Worm (Caenorhabditis elegans) whole organism, L4 larva: ENCODE measurements around the gene far-4.

Experiments used
- R02D3.7 ChIP-seq: fragments of 150-350 bp; sonication (generic microtip); optimal IDR thresholded peaks from 3 replicates; lab custom pipeline; 2014; ENCODE audit warnings: missing biosample characterization, missing genetic modification characterization
- T26A8.4 ChIP-seq: fragments of 200-800 bp; sonication (Bioruptor generic); IDR thresholded peaks from 2 replicates; pipeline ENCODE4 v1.3.6; 2022; ENCODE audit warnings: missing genetic modification characterization, missing compliant biosample characterization
- Y48G9A.11 ChIP-seq: fragments of 200-800 bp; sonication (Bioruptor generic); IDR thresholded peaks from 2 replicates; pipeline ENCODE4 v1.3.6; 2022; ENCODE audit warnings: missing genetic modification reagents, missing genetic modification characterization, missing compliant biosample characterization
- Y5F2A.4 ChIP-seq: fragments of 200-800 bp; sonication (Bioruptor generic); optimal IDR thresholded peaks from 2 replicates; lab custom pipeline; 2018; ENCODE audit warnings: mild to moderate bottlenecking, missing genetic modification characterization, missing compliant biosample characterization
- attf-4 ChIP-seq: sonication (generic microtip); optimal IDR thresholded peaks from 3 replicates; lab custom pipeline; 2017; ENCODE audit warnings: missing biosample characterization, missing genetic modification characterization
- ceh-44 ChIP-seq: fragments of 200-800 bp; sonication (Bioruptor generic); IDR thresholded peaks from 2 replicates; pipeline ENCODE4 v1.3.6; 2022; ENCODE audit warnings: missing genetic modification reagents, missing genetic modification characterization, missing compliant biosample characterization
- ceh-62 ChIP-seq: sonication (generic microtip); optimal IDR thresholded peaks from 2 replicates; lab custom pipeline; 2017; ENCODE audit warnings: missing biosample characterization, missing genetic modification characterization
- ces-1 ChIP-seq: fragments of 150-350 bp; sonication (generic microtip); optimal IDR thresholded peaks from 4 replicates; lab custom pipeline; 2014; ENCODE audit warnings: missing biosample characterization, missing genetic modification reagents, missing genetic modification characterization
- daf-16 ChIP-seq, 3 experiments: sonication (generic microtip); optimal IDR thresholded peaks; 2 replicates each; lab custom pipeline; 2016 to 2017; ENCODE audit warnings: missing genetic modification characterization in 3 of 3, missing genetic modification reagents in 3 of 3, mild to moderate bottlenecking in 2 of 3, missing compliant biosample characterization in 2 of 3, missing biosample characterization in 1 of 3, moderate library complexity in 1 of 3
- dmd-6 ChIP-seq: fragments of 200-800 bp; sonication (Bioruptor generic); IDR thresholded peaks from 2 replicates; pipeline ENCODE4 v1.3.6; 2022; ENCODE audit warnings: missing genetic modification reagents, missing genetic modification characterization, missing compliant biosample characterization
- dpl-1 ChIP-seq: fragments of 150-350 bp; optimal IDR thresholded peaks from 2 replicates; lab custom pipeline; 2014; ENCODE audit warnings: missing biosample characterization, missing genetic modification reagents, missing genetic modification characterization
- duxl-1 ChIP-seq: sonication (generic microtip); optimal IDR thresholded peaks from 2 replicates; lab custom pipeline; 2016; ENCODE audit warnings: mild to moderate bottlenecking, missing genetic modification characterization, moderate library complexity, missing compliant biosample characterization; ENCODE audit not compliant: poor library complexity
- dve-1 ChIP-seq: sonication (generic microtip); optimal IDR thresholded peaks from 2 replicates; lab custom pipeline; 2017; ENCODE audit warnings: antibody characterized with exemption, mild to moderate bottlenecking, missing genetic modification characterization, missing compliant biosample characterization; ENCODE audit not compliant: insufficient read depth
- fkh-10 ChIP-seq: fragments of 150-350 bp; optimal IDR thresholded peaks from 2 replicates; lab custom pipeline; 2014; ENCODE audit warnings: missing biosample characterization, missing genetic modification reagents, missing genetic modification characterization
- hif-1 ChIP-seq, 2 experiments: sonication (generic microtip); optimal IDR thresholded peaks; 2 replicates each; lab custom pipeline; 2016 to 2017; ENCODE audit warnings: missing compliant biosample characterization in 2 of 2, missing genetic modification characterization in 2 of 2, missing genetic modification reagents in 2 of 2, missing genotype in 2 of 2, mild to moderate bottlenecking in 1 of 2
- hlh-11 ChIP-seq: fragments of 200-800 bp; sonication (Bioruptor generic); optimal IDR thresholded peaks from 2 replicates; lab custom pipeline; 2018; ENCODE audit warnings: mild to moderate bottlenecking, missing genetic modification characterization, missing compliant biosample characterization
- hmg-1.1 ChIP-seq: fragments of 200-800 bp; sonication (Bioruptor generic); IDR thresholded peaks from 2 replicates; pipeline ENCODE4 v1.3.6; 2022; ENCODE audit warnings: missing genetic modification reagents, missing genetic modification characterization, missing compliant biosample characterization
- lin-1 ChIP-seq: fragments of 200-800 bp; sonication (Bioruptor generic); IDR thresholded peaks from 2 replicates; pipeline ENCODE4 v1.3.6; 2022; ENCODE audit warnings: missing genetic modification reagents, missing genetic modification characterization, missing compliant biosample characterization
- lin-38 ChIP-seq: fragments of 200-800 bp; sonication (Bioruptor generic); IDR thresholded peaks from 2 replicates; pipeline ENCODE4 v1.3.6; 2022; ENCODE audit warnings: missing genetic modification reagents, missing genetic modification characterization, missing compliant biosample characterization
- lir-3 ChIP-seq: sonication (generic microtip); optimal IDR thresholded peaks from 2 replicates; lab custom pipeline; 2016; ENCODE audit warnings: mild to moderate bottlenecking, missing genetic modification characterization, missing compliant biosample characterization
- lsy-2 ChIP-seq, 2 experiments: fragments of 150-350 bp in 1 of 2; sonication (generic microtip) in 1 of 2; optimal IDR thresholded peaks; 2 replicates each; lab custom pipeline; 2014 to 2017; ENCODE audit warnings: missing biosample characterization in 2 of 2, missing genetic modification characterization in 2 of 2
- madf-5 ChIP-seq, 2 experiments: fragments of 200-800 bp; sonication (Bioruptor generic); IDR thresholded peaks; 2 replicates each; pipeline ENCODE4 v1.3.6; 2022; ENCODE audit warnings: missing compliant biosample characterization in 2 of 2, missing genetic modification characterization in 2 of 2
- mxl-2 ChIP-seq: fragments of 200-800 bp; sonication (Bioruptor generic); conservative IDR thresholded peaks from 2 replicates; pipeline ENCODE4 v1.3.6; 2022; ENCODE audit warnings: missing genetic modification reagents, missing genetic modification characterization, missing compliant biosample characterization
- mxl-3 ChIP-seq: fragments of 200-800 bp; sonication (Bioruptor generic); optimal IDR thresholded peaks from 2 replicates; lab custom pipeline; 2018; ENCODE audit warnings: mild to moderate bottlenecking, missing genetic modification characterization, missing compliant biosample characterization
- nhr-10 ChIP-seq: fragments of 150-350 bp; optimal IDR thresholded peaks from 2 replicates; lab custom pipeline; 2014; ENCODE audit warnings: missing biosample characterization, missing genetic modification characterization
- nhr-111 ChIP-seq: fragments of 200-800 bp; sonication (Bioruptor generic); optimal IDR thresholded peaks from 2 replicates; lab custom pipeline; 2018; ENCODE audit warnings: mild to moderate bottlenecking, missing genetic modification characterization, missing compliant biosample characterization
- nhr-28 ChIP-seq: fragments of 150-350 bp; optimal IDR thresholded peaks from 2 replicates; lab custom pipeline; 2014; ENCODE audit warnings: missing biosample characterization, missing genetic modification characterization
- nhr-42 ChIP-seq: fragments of 200-800 bp; sonication (Bioruptor generic); IDR thresholded peaks from 2 replicates; pipeline ENCODE4 v1.3.6; 2022; ENCODE audit warnings: missing genetic modification characterization, missing compliant biosample characterization
- nhr-6 ChIP-seq: fragments of 150-350 bp; optimal IDR thresholded peaks from 2 replicates; lab custom pipeline; 2014; ENCODE audit warnings: missing biosample characterization, missing genetic modification characterization
- nhr-77 ChIP-seq: fragments of 150-350 bp; optimal IDR thresholded peaks from 2 replicates; lab custom pipeline; 2014; ENCODE audit warnings: missing biosample characterization, missing genetic modification characterization
- php-3 ChIP-seq: fragments of 200-800 bp; sonication (Bioruptor generic); IDR thresholded peaks from 2 replicates; pipeline ENCODE4 v1.3.6; 2022; ENCODE audit warnings: missing genetic modification reagents, missing genetic modification characterization, missing compliant biosample characterization
- pqm-1 ChIP-seq: sonication (generic microtip); optimal IDR thresholded peaks from 2 replicates; lab custom pipeline; 2017; ENCODE audit warnings: missing biosample characterization, missing genetic modification characterization
- rbr-2 ChIP-seq: sonication (generic microtip); optimal IDR thresholded peaks from 2 replicates; lab custom pipeline; 2016; ENCODE audit warnings: missing genotype, missing genetic modification characterization, missing compliant biosample characterization
- saeg-2 ChIP-seq: fragments of 200-800 bp; sonication (Bioruptor generic); IDR thresholded peaks from 2 replicates; pipeline ENCODE4 v1.3.6; 2022; ENCODE audit warnings: missing genetic modification reagents, missing genetic modification characterization, missing compliant biosample characterization
- snpc-4 ChIP-seq: fragments of 150-350 bp; optimal IDR thresholded peaks from 2 replicates; lab custom pipeline; 2014; ENCODE audit warnings: missing biosample characterization, missing genetic modification characterization
- spr-3 ChIP-seq: fragments of 200-800 bp; sonication (Bioruptor generic); optimal IDR thresholded peaks from 2 replicates; lab custom pipeline; 2018; ENCODE audit warnings: mild to moderate bottlenecking, missing genetic modification characterization, missing compliant biosample characterization
- tag-97 ChIP-seq: fragments of 200-800 bp; sonication (Bioruptor generic); IDR thresholded peaks from 2 replicates; pipeline ENCODE4 v1.3.6; 2022; ENCODE audit warnings: missing genetic modification characterization, missing compliant biosample characterization
- tra-1 ChIP-seq: fragments of 200-800 bp; sonication (Bioruptor generic); IDR thresholded peaks from 2 replicates; pipeline ENCODE4 v1.3.6; 2022; ENCODE audit warnings: missing genetic modification reagents, missing genetic modification characterization, missing compliant biosample characterization
- zfp-3 ChIP-seq: fragments of 200-800 bp; sonication (Bioruptor generic); conservative IDR thresholded peaks from 2 replicates; pipeline ENCODE4 v1.3.6; 2022; ENCODE audit warnings: missing genetic modification reagents, missing genetic modification characterization, missing compliant biosample characterization
- zip-11 ChIP-seq: fragments of 200-800 bp; sonication (Bioruptor generic); IDR thresholded peaks from 2 replicates; pipeline ENCODE4 v1.3.6; 2022; ENCODE audit warnings: missing genetic modification characterization, missing compliant biosample characterization

Gene far-4

DNA sequence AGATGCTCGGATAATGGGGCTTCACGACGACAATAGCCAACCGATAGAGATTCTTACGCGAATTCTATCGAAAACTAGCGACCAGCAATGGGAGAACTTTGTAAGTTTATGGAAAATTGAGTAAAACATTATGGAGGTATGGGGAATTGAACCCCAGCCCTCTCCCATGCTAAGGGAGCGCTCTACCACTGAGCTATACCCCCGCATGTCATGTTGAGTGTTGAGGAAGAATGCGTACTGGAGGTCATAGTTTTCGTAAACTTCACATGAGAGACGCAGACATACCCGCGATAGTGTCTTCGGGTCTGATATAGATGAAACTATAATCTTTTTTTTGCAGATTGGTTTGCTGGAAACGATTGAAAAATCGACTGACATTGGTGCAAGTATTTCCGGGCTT is 3.9 kb upstream of the far-4 start (continued):
- no peak for TF ChIP-seq saeg-2
- peak; percentile 84 for TF ChIP-seq lin-38
- peak; percentile 66 for TF ChIP-seq nhr-111
- peak; percentile 88 for TF ChIP-seq T26A8.4 (GFP tag; lab: Robert Waterston, UW)
- peak; percentile 68 for TF ChIP-seq rbr-2
- TF ChIP-seq ceh-44 (GFP tag; lab: Robert Waterston, UW), result peak; percentile 77; the same call in 1 of the 2 replicates
- TF ChIP-seq Y48G9A.11, result no peak
- TF ChIP-seq mxl-2 (GFP tag; lab: Robert Waterston, UW), result 0 out of 2 replicates have a peak, but pooled peaks have one; percentile 48
- TF ChIP-seq nhr-10 (tag; lab: Kevin White, UChicago), result no peak
- peak; percentile 50 for TF ChIP-seq php-3 (GFP tag; lab: Robert Waterston, UW)
- peak; percentile 86 for TF ChIP-seq spr-3 (GFP tag; lab: Kevin White, UChicago)
- no peak for TF ChIP-seq snpc-4 (tag; lab: Kevin White, UChicago)
- peak; percentile 61 for TF ChIP-seq nhr-6 (tag; lab: Kevin White, UChicago)
- TF ChIP-seq ces-1 (GFP tag; lab: Kevin White, UChicago), result no peak
- peak; percentile 80; the same call in 1 of the 2 replicates for TF ChIP-seq zip-11 (GFP tag; lab: Robert Waterston, UW)
- TF ChIP-seq duxl-1 (tag; lab: Kevin White, UChicago), result peak; percentile 61
- no peak for TF ChIP-seq ceh-62 (tag; lab: Kevin White, UChicago)
- no peak for TF ChIP-seq tag-97 (GFP tag; lab: Robert Waterston, UW)
- peak; percentile 63 for TF ChIP-seq nhr-77
- TF ChIP-seq madf-5 (GFP tag; IDR thresholded peaks at IDR 0.05; lab: Robert Waterston, UW), result peak in 1 of 2 experiments; percentile 8; a peak in 1 of 4 replicates
- TF ChIP-seq Y5F2A.4 (GFP tag; lab: Kevin White, UChicago), result peak; percentile 69
- TF ChIP-seq hmg-1.1 (GFP tag; lab: Robert Waterston, UW), result peak; percentile 94
- peak in 1 of 2 experiments; percentile 58 for TF ChIP-seq hif-1 (tag; optimal IDR thresholded peaks at IDR 0.05; lab: Kevin White, UChicago)
- TF ChIP-seq mxl-3 (GFP tag; lab: Kevin White, UChicago), result peak; percentile 64
- no peak for TF ChIP-seq attf-4
- TF ChIP-seq dpl-1 (GFP tag; lab: Kevin White, UChicago), result peak; percentile 46
- 0 out of 2 replicates have a peak, but pooled peaks have one; percentile 39 for TF ChIP-seq zfp-3 (GFP tag; lab: Robert Waterston, UW)
- TF ChIP-seq lir-3, result peak; percentile 14
- TF ChIP-seq fkh-10 (GFP tag; lab: Kevin White, UChicago), result no peak
- 0 out of 2 replicates have a peak, but pooled peaks have one; percentile 48 for TF ChIP-seq nhr-42 (GFP tag; lab: Robert Waterston, UW)
- TF ChIP-seq lsy-2 (tag; optimal IDR thresholded peaks at IDR 0.05; lab: Kevin White, UChicago), result no peak
- peak; percentile 80 for TF ChIP-seq dve-1 (tag; lab: Kevin White, UChicago)
- peak; percentile 77 for TF ChIP-seq tra-1 (GFP tag; lab: Robert Waterston, UW)
- TF ChIP-seq, all 104 proteins: peak for 67

DNA sequence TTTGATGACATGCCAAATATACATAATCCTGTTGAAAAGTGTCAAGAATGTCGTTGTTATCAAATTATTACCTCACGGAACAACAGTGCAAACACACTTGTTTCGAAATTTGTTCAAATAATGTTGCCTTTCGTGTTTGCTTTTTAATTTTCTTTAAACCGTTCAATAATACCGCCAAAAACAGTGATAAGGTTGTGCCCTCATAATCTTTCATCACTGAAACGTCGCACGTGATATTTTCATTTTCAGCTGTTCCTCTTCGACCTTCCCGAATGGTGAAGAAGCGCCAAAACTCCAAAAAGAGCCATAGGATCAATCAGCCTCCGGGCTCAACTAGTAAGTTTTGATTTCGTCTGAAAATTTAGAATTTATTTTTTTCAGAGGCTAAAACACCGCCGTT is 2.6 kb upstream of the far-4 start, which contains the start of gene inft-2:
Gene inft-2, plus strand, starts transcription at position 248 of the 400 bp plus-strand sequence.
- TF ChIP-seq T26A8.4 (GFP tag; lab: Robert Waterston, UW) (no peak), R02D3.7 (no peak), pqm-1 (tag; lab: Kevin White, UChicago) (peak; percentile 19), tag-97 (GFP tag; lab: Robert Waterston, UW) (no peak), hlh-11 (tag; lab: Kevin White, UChicago) (peak; percentile 33), dmd-6 (GFP tag; lab: Robert Waterston, UW) (peak; percentile 46), saeg-2 (0 out of 2 replicates have a peak, but pooled peaks have one; percentile 30), dve-1 (tag; lab: Kevin White, UChicago) (peak; percentile 60), lin-1 (GFP tag; lab: Robert Waterston, UW) (0 out of 2 replicates have a peak, but pooled peaks have one; percentile 10), nhr-28 (tag; lab: Kevin White, UChicago) (peak; percentile 35), daf-16 (GFP tag; optimal IDR thresholded peaks at IDR 0.05; lab: Kevin White, UChicago) (no peak), daf-16 (tag; optimal IDR thresholded peaks at IDR 0.05; lab: Kevin White, UChicago) (peak; percentile 69), nhr-77 (peak; percentile 21)
